Worm (Caenorhabditis elegans): ENCODE results near the gene clec-9.
"Not testable (repeated sequence)": the region's sequence is repeated elsewhere in the genome, so short reads cannot be mapped to it uniquely, and the experiment has no call there.

Gene clec-9

DNA sequence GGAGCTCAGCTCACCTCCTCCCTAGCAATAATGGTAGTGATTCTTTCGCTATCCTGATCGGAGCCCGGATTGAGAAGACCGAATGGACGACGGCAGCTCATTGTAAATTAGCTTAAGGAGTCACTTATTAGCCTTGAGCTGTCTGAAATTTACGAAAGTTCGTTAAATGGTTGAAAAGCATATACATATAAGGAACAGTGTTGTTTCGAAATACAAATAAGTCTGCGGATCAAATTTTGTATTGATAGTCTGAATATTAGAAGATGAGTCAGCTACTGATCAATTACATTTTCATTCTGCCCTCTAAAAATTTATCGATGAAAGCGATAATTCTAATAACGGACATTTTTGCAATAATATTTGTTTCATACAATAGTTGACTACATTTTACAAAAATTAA, 39.8 kb downstream of the clec-9 start, which contains the start of gene F14F8.14:
F14F8.14 (minus strand) TSS at position 101 of the 400 bp plus-strand sequence.
- TF ChIP-seq sma-3 (GFP tag; optimal IDR thresholded peaks at IDR 0.05), result no peak

DNA sequence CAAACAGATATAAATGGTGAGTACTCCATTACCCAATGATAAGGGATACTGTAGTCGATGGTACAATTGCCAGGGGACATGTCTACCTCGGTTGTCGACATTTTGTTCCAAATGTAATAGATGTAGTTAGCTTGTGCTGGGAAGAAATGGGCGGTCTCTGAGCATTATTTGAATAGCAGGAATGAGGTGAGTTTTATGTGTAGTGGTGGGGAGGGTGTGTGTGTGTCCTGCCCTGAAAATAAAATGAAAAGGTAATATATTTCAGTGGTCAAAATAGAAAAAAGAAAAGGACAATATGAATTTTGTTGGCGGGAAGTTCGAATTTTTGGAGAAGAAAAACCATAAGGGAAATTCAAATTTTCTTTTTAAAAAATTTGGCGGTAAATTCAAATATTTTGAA, 45.6 kb downstream of the clec-9 start, which contains the start of gene Y70C5B.2:
Y70C5B.2 (minus strand) TSS at position 101 of the 400 bp plus-strand sequence.
- not testable (repeated sequence) for TF ChIP-seq sem-4 (tag; optimal IDR thresholded peaks at IDR 0.05); ama-1 (optimal IDR thresholded peaks at IDR 0.05); Y55F3AM.14 (GFP tag; optimal IDR thresholded peaks at IDR 0.05)
